Worm (Caenorhabditis elegans) whole organism, L2 larva: ENCODE measurements around the gene F19G12.4.

ENCODE experiments used
- C34F6.9 ChIP-seq: fragments of 150-350 bp; optimal IDR thresholded peaks from 2 replicates; lab custom pipeline; 2014; ENCODE audit warnings: missing biosample characterization, missing genetic modification characterization
- F13H6.1 ChIP-seq: sonication (generic microtip); optimal IDR thresholded peaks from 2 replicates; lab custom pipeline; 2016; ENCODE audit warnings: missing genetic modification characterization, missing compliant biosample characterization
- Y55F3AM.14 ChIP-seq: fragments of 200-800 bp; sonication (Bioruptor generic); optimal IDR thresholded peaks from 2 replicates; lab custom pipeline; 2018; ENCODE audit warnings: mild to moderate bottlenecking, missing genetic modification characterization, missing compliant biosample characterization
- ZK546.5 ChIP-seq: sonication (generic microtip); optimal IDR thresholded peaks from 2 replicates; lab custom pipeline; 2017; ENCODE audit warnings: missing biosample characterization, missing genetic modification characterization
- alr-1 ChIP-seq: fragments of 150-350 bp; optimal IDR thresholded peaks from 2 replicates; lab custom pipeline; 2014; ENCODE audit warnings: missing biosample characterization, missing genetic modification characterization
- aly-2 ChIP-seq: fragments of 150-350 bp; optimal IDR thresholded peaks from 2 replicates; lab custom pipeline; 2014; ENCODE audit warnings: missing biosample characterization, missing genetic modification characterization
- ama-1 ChIP-seq: fragments of 150-350 bp; optimal IDR thresholded peaks from 2 replicates; lab custom pipeline; 2018; ENCODE audit warnings: inconsistent platforms
- blmp-1 ChIP-seq: sonication (generic microtip); optimal IDR thresholded peaks from 2 replicates; lab custom pipeline; 2017; ENCODE audit warnings: missing genetic modification characterization, mild to moderate bottlenecking, missing compliant biosample characterization, antibody characterized with exemption, moderate library complexity; ENCODE audit not compliant: insufficient read depth
- ceh-82 ChIP-seq: fragments of 150-350 bp; optimal IDR thresholded peaks from 2 replicates; lab custom pipeline; 2014; ENCODE audit warnings: missing biosample characterization, missing genetic modification characterization
- crh-2 ChIP-seq: sonication (generic microtip); optimal IDR thresholded peaks from 2 replicates; lab custom pipeline; 2017; ENCODE audit warnings: missing biosample characterization, missing genetic modification characterization
- dmd-4 ChIP-seq: sonication (generic microtip); optimal IDR thresholded peaks from 2 replicates; lab custom pipeline; 2017; ENCODE audit warnings: missing biosample characterization, missing genetic modification characterization
- egl-27 ChIP-seq: sonication (generic microtip); optimal IDR thresholded peaks from 3 replicates; lab custom pipeline; 2017; ENCODE audit warnings: missing biosample characterization, missing genetic modification reagents, missing genetic modification characterization
- elt-1 ChIP-seq: fragments of 150-350 bp; optimal IDR thresholded peaks from 2 replicates; lab custom pipeline; 2014; ENCODE audit warnings: missing biosample characterization, missing genetic modification characterization
- elt-3 ChIP-seq: sonication (generic microtip); optimal IDR thresholded peaks from 2 replicates; lab custom pipeline; 2017; ENCODE audit warnings: missing biosample characterization, missing genetic modification characterization
- fos-1 ChIP-seq: fragments of 150-350 bp; optimal IDR thresholded peaks from 2 replicates; lab custom pipeline; 2014; ENCODE audit warnings: missing biosample characterization, missing genetic modification characterization
- gmeb-1 ChIP-seq: fragments of 150-350 bp; optimal IDR thresholded peaks from 2 replicates; lab custom pipeline; 2014; ENCODE audit warnings: missing biosample characterization, missing genetic modification characterization
- lin-13 ChIP-seq: fragments of 150-350 bp; optimal IDR thresholded peaks from 2 replicates; lab custom pipeline; 2014; ENCODE audit warnings: missing biosample characterization, missing genetic modification reagents, missing genetic modification characterization
- lsy-2 ChIP-seq, 2 experiments: fragments of 150-350 bp in 1 of 2; sonication (generic microtip) in 1 of 2; optimal IDR thresholded peaks; 2 replicates each; lab custom pipeline; 2014 to 2017; ENCODE audit warnings: missing biosample characterization in 2 of 2, missing genetic modification characterization in 2 of 2
- mab-5 ChIP-seq: fragments of 150-350 bp; optimal IDR thresholded peaks from 2 replicates; lab custom pipeline; 2014; ENCODE audit warnings: missing biosample characterization, missing genetic modification characterization
- mbf-1 ChIP-seq: sonication (generic microtip); optimal IDR thresholded peaks from 2 replicates; lab custom pipeline; 2017; ENCODE audit warnings: missing biosample characterization, missing genetic modification characterization
- mdl-1 ChIP-seq, 2 experiments: fragments of 150-350 bp in 1 of 2; sonication (generic microtip) in 1 of 2; optimal IDR thresholded peaks; 2 replicates each; lab custom pipeline; 2017; ENCODE audit warnings: missing biosample characterization in 2 of 2, missing genetic modification characterization in 2 of 2
- nhr-10 ChIP-seq: sonication (generic microtip); optimal IDR thresholded peaks from 2 replicates; lab custom pipeline; 2017; ENCODE audit warnings: missing biosample characterization, missing genetic modification characterization
- nhr-11 ChIP-seq: fragments of 150-350 bp; optimal IDR thresholded peaks from 2 replicates; lab custom pipeline; 2014; ENCODE audit warnings: missing biosample characterization, missing genetic modification characterization
- nhr-12 ChIP-seq: fragments of 150-350 bp; optimal IDR thresholded peaks from 2 replicates; lab custom pipeline; 2014; ENCODE audit warnings: missing biosample characterization, missing genetic modification characterization
- nhr-129 ChIP-seq: fragments of 150-350 bp; optimal IDR thresholded peaks from 2 replicates; lab custom pipeline; 2014; ENCODE audit warnings: missing biosample characterization, missing genetic modification characterization
- nhr-21 ChIP-seq: fragments of 150-350 bp; optimal IDR thresholded peaks from 2 replicates; lab custom pipeline; 2014; ENCODE audit warnings: missing biosample characterization, missing genetic modification characterization
- nhr-23 ChIP-seq: fragments of 150-350 bp; optimal IDR thresholded peaks from 2 replicates; lab custom pipeline; 2014; ENCODE audit warnings: missing biosample characterization, missing genetic modification reagents, missing genetic modification characterization
- nhr-237 ChIP-seq: fragments of 150-350 bp; optimal IDR thresholded peaks from 2 replicates; lab custom pipeline; 2014; ENCODE audit warnings: missing biosample characterization, missing genetic modification characterization
- nhr-25 ChIP-seq: fragments of 150-350 bp; sonication (generic microtip); optimal IDR thresholded peaks from 3 replicates; lab custom pipeline; 2014; ENCODE audit warnings: missing biosample characterization, missing genetic modification characterization
- nhr-6 ChIP-seq: fragments of 150-350 bp; optimal IDR thresholded peaks from 2 replicates; lab custom pipeline; 2014; ENCODE audit warnings: missing biosample characterization, missing genetic modification characterization
- nhr-77 ChIP-seq: fragments of 150-350 bp; optimal IDR thresholded peaks from 2 replicates; lab custom pipeline; 2014; ENCODE audit warnings: missing biosample characterization, missing genetic modification characterization
- sem-4 ChIP-seq: fragments of 150-350 bp; optimal IDR thresholded peaks from 2 replicates; lab custom pipeline; 2014; ENCODE audit warnings: missing biosample characterization, missing genetic modification reagents, missing genetic modification characterization
- skn-1 ChIP-seq: sonication (generic microtip); optimal IDR thresholded peaks from 2 replicates; lab custom pipeline; 2017; ENCODE audit warnings: missing biosample characterization, missing genetic modification characterization
- sma-3 ChIP-seq: sonication (generic microtip); optimal IDR thresholded peaks from 2 replicates; lab custom pipeline; 2016; ENCODE audit warnings: missing genetic modification reagents, missing genetic modification characterization, missing compliant biosample characterization
- sma-9 ChIP-seq, 2 experiments: fragments of 150-350 bp in 1 of 2; sonication (generic microtip) in 1 of 2; optimal IDR thresholded peaks; 2 replicates each; lab custom pipeline; 2014 to 2016; ENCODE audit warnings: missing genetic modification characterization in 2 of 2, mild to moderate bottlenecking in 1 of 2, missing biosample characterization in 1 of 2, missing compliant biosample characterization in 1 of 2, missing genetic modification reagents in 1 of 2, moderate library complexity in 1 of 2
- unc-55 ChIP-seq: fragments of 150-350 bp; sonication (generic microtip); optimal IDR thresholded peaks from 3 replicates; lab custom pipeline; 2014; ENCODE audit warnings: missing biosample characterization, missing genetic modification reagents, missing genetic modification characterization
- unc-62 ChIP-seq: fragments of 150-350 bp; optimal IDR thresholded peaks from 2 replicates; lab custom pipeline; 2014; ENCODE audit warnings: missing biosample characterization, missing genetic modification reagents, missing genetic modification characterization
- zag-1 ChIP-seq: fragments of 150-350 bp; optimal IDR thresholded peaks from 2 replicates; lab custom pipeline; 2014; ENCODE audit warnings: missing biosample characterization, missing genetic modification characterization
- ztf-1 ChIP-seq: fragments of 200-800 bp; sonication (Bioruptor generic); conservative IDR thresholded peaks from 2 replicates; pipeline ENCODE4 v1.3.6; 2022; ENCODE audit warnings: missing genetic modification characterization, missing compliant biosample characterization
- ztf-4 ChIP-seq: fragments of 150-350 bp; optimal IDR thresholded peaks from 2 replicates; lab custom pipeline; 2014; ENCODE audit warnings: missing biosample characterization, missing genetic modification characterization

The F19G12.4 gene

DNA sequence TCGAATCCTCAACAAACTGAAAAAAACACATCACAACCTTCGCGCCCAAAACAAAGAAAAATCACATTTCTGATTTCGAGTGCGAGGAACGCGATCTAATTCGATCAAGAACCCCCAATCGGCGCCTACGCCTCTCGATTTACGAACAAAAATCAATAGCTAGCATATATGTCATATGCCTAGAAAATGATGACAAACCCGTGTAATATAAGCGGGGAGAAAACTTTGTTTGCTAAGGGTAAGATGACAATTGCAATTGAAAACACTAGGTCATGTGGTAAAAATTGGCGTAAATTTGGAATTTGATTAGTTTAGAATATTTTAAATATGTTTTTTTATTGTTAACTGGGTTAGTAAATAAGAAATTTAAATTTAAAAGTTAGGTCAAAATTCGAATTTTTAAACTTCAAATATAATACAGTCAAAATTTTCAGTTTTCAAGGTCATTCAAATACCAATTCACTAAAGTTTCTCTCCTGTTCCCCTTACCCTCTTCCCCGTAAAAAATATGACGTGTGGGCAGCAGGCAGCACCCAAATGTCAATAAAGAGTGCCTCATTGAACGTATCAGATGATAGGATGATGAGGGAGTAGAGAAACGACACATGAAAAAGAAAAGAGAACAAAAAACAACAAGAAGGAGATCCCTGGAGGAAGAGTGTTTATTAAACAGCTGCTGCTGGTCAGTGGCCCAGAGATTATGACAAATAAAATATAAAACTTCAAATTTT, 39.4 kb downstream of the F19G12.4 start:
- TF ChIP-seq egl-27 (tag; lab: Kevin White, UChicago) (peak; percentile 33), lsy-2 (tag; optimal IDR thresholded peaks at IDR 0.05; lab: Kevin White, UChicago) (peak in 1 of 2 experiments; percentile 58), unc-55 (no peak), sma-9 (GFP tag; optimal IDR thresholded peaks at IDR 0.05; lab: Kevin White, UChicago) (peak; percentile 83), sma-9 (tag; optimal IDR thresholded peaks at IDR 0.05; lab: Kevin White, UChicago) (no peak), nhr-6 (peak; percentile 32), fos-1 (tag; lab: Kevin White, UChicago) (peak; percentile 85), C34F6.9 (tag; lab: Kevin White, UChicago) (peak; percentile 36), nhr-25 (tag; lab: Kevin White, UChicago) (peak; percentile 55), F13H6.1 (tag; lab: Kevin White, UChicago) (peak; percentile 88), skn-1 (peak; percentile 91), mdl-1 (tag; optimal IDR thresholded peaks at IDR 0.05; lab: Kevin White, UChicago) (peak in 1 of 2 experiments; percentile 21), zag-1 (tag; lab: Kevin White, UChicago) (no peak), sem-4 (tag; lab: Kevin White, UChicago) (peak; percentile 37), elt-1 (no peak), ztf-1 (no peak), ztf-4 (tag; lab: Kevin White, UChicago) (peak; percentile 67), nhr-237 (no peak), Y55F3AM.14 (peak; percentile 21), mbf-1 (no peak), dmd-4 (tag; lab: Kevin White, UChicago) (no peak), nhr-129 (tag; lab: Kevin White, UChicago) (peak; percentile 87), sma-3 (GFP tag; lab: Kevin White, UChicago) (peak; percentile 43), gmeb-1 (tag; lab: Kevin White, UChicago) (peak; percentile 8), lin-13 (peak; percentile 21), crh-2 (tag; lab: Kevin White, UChicago) (peak; percentile 78), nhr-21 (tag; lab: Kevin White, UChicago) (peak; percentile 4)

DNA sequence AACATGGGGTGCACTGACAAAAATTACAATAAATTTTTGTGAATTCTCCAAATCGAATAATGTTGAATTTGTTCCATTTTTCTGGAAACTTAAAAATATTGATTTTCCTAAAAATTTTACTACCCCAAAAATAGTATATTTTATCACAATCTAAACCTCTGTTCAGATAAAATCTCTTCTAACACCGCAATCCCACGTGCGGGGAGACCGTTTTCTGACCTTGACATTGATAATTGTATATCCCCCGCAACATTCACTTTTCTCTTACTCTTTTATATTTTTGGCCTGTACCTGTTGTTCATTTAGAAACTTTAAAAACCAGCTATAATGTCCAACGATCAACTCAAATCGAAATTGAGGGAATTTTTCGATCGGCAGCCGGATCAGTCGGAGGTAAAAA, 41.7 kb downstream of the F19G12.4 start, which contains the start of gene D1005.2:
Gene D1005.2, plus strand, starts transcription at position 230 of the 400 bp plus-strand sequence.
- no peak for TF ChIP-seq Y55F3AM.14
- no peak for TF ChIP-seq elt-3 (tag; lab: Kevin White, UChicago)
- TF ChIP-seq mab-5 (tag; lab: Kevin White, UChicago): no peak
- peak in 1 of 2 experiments; percentile 5 for TF ChIP-seq mdl-1 (tag; optimal IDR thresholded peaks at IDR 0.05; lab: Kevin White, UChicago)
- no peak for TF ChIP-seq ztf-1
- TF ChIP-seq alr-1 (tag; lab: Kevin White, UChicago): no peak
- peak; percentile 24 for TF ChIP-seq sma-3 (GFP tag; lab: Kevin White, UChicago)
- peak; percentile 69 for TF ChIP-seq sma-9 (GFP tag; optimal IDR thresholded peaks at IDR 0.05; lab: Kevin White, UChicago)
- no peak for TF ChIP-seq sma-9 (tag; optimal IDR thresholded peaks at IDR 0.05; lab: Kevin White, UChicago)
- no peak for TF ChIP-seq nhr-23 (tag; lab: Kevin White, UChicago)
- TF ChIP-seq ama-1 (lab: Kevin White, UChicago): no peak
- TF ChIP-seq nhr-11 (tag; lab: Kevin White, UChicago): no peak
- TF ChIP-seq ceh-82 (tag; lab: Kevin White, UChicago): no peak
- peak; percentile 63 for TF ChIP-seq blmp-1 (tag; lab: Kevin White, UChicago)
- TF ChIP-seq nhr-25 (tag; lab: Kevin White, UChicago): peak; percentile 20
- no peak for TF ChIP-seq aly-2 (tag; lab: Kevin White, UChicago)
- TF ChIP-seq nhr-10 (tag; lab: Kevin White, UChicago): no peak
- no peak for TF ChIP-seq nhr-12

DNA sequence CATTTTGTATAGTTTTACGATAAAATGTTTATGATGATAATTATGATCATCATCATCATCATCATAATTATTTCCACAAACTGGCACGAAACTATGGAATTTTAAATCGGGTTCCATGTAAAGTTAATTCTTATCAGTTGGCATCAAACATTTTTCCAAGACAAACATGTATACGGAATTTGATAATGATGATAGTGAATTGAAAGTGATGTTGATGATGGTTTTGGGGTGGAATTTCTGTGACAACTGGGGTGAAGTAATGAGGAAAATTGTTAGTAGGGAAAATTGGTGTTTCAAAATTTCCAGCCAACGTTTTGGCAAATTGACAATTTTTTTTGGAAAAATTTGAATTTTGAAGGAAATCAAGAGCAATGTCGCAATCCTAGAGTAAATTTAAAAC, 42.7 kb downstream of the F19G12.4 start:
- no peak for TF ChIP-seq fos-1 (tag; lab: Kevin White, UChicago)
- no peak for TF ChIP-seq sma-9 (GFP tag; optimal IDR thresholded peaks at IDR 0.05; lab: Kevin White, UChicago)
- no peak for TF ChIP-seq sma-9 (tag; optimal IDR thresholded peaks at IDR 0.05; lab: Kevin White, UChicago)
- TF ChIP-seq nhr-21 (tag; lab: Kevin White, UChicago): no peak
- no peak for TF ChIP-seq dmd-4 (tag; lab: Kevin White, UChicago)
- no peak for TF ChIP-seq aly-2 (tag; lab: Kevin White, UChicago)
- TF ChIP-seq ZK546.5 (tag; lab: Kevin White, UChicago): no peak
- TF ChIP-seq elt-3 (tag; lab: Kevin White, UChicago): no peak
- no peak for TF ChIP-seq unc-62 (GFP tag; lab: Kevin White, UChicago)
- no peak for TF ChIP-seq nhr-11 (tag; lab: Kevin White, UChicago)
- TF ChIP-seq nhr-6: no peak
- TF ChIP-seq nhr-129 (tag; lab: Kevin White, UChicago): no peak
- no peak for TF ChIP-seq nhr-77 (tag; lab: Kevin White, UChicago)
- no peak for TF ChIP-seq ztf-4 (tag; lab: Kevin White, UChicago)
- TF ChIP-seq, all 48 proteins: peak for 0
